Fruit fly (Drosophila melanogaster) whole organism, adult: ENCODE results near the gene Rnmt.
A peak's percentile ranks its signal among the peaks of the same experiment; 100 is the strongest.

Experiments used
- CG11617 ChIP-seq: fragments of 200-800 bp; sonication (Bioruptor generic); optimal IDR thresholded peaks from 2 replicates; lab custom pipeline; 2017; ENCODE audit warnings: mild to moderate bottlenecking, missing biosample characterization, missing genetic modification reagents, missing genetic modification characterization
- CG12768 ChIP-seq: fragments of 200-800 bp; sonication (Bioruptor generic); optimal IDR thresholded peaks from 2 replicates; lab custom pipeline; 2017; ENCODE audit warnings: missing biosample characterization, missing genetic modification characterization, mild to moderate bottlenecking, moderate library complexity, missing genetic modification reagents
- CG14711 ChIP-seq: fragments of 200-800 bp; sonication (Bioruptor generic); optimal IDR thresholded peaks from 2 replicates; lab custom pipeline; 2018; ENCODE audit warnings: missing biosample characterization, mild to moderate bottlenecking, missing genetic modification characterization, moderate library complexity
- CG1620 ChIP-seq: fragments of 200-800 bp; sonication (Bioruptor generic); optimal IDR thresholded peaks from 2 replicates; lab custom pipeline; 2016; ENCODE audit warnings: missing biosample characterization, missing genetic modification characterization
- CG33017 ChIP-seq: fragments of 200-800 bp; sonication (Bioruptor generic); optimal IDR thresholded peaks from 2 replicates; lab custom pipeline; 2018; ENCODE audit warnings: missing biosample characterization, mild to moderate bottlenecking, missing genetic modification characterization, moderate library complexity
- CG5204 ChIP-seq: fragments of 200-800 bp; sonication (Bioruptor generic); optimal IDR thresholded peaks from 2 replicates; lab custom pipeline; 2016; ENCODE audit warnings: missing biosample characterization, missing genetic modification characterization
- CG7045 ChIP-seq: fragments of 200-800 bp; sonication (Bioruptor generic); optimal IDR thresholded peaks from 2 replicates; lab custom pipeline; 2017; ENCODE audit warnings: missing biosample characterization, mild to moderate bottlenecking, missing genetic modification characterization
- CG7101 ChIP-seq: fragments of 200-800 bp; sonication (Bioruptor generic); optimal IDR thresholded peaks from 2 replicates; lab custom pipeline; 2018; ENCODE audit warnings: missing biosample characterization, mild to moderate bottlenecking, missing genetic modification characterization, moderate library complexity
- Clk ChIP-seq: fragments of 200-800 bp; sonication (Bioruptor generic); optimal IDR thresholded peaks from 2 replicates; lab custom pipeline; 2017; ENCODE audit warnings: missing biosample characterization, missing genetic modification characterization
- Crg-1 ChIP-seq: fragments of 200-800 bp; sonication (Bioruptor generic); optimal IDR thresholded peaks from 2 replicates; lab custom pipeline; 2016; ENCODE audit warnings: missing biosample characterization, missing genetic modification characterization
- Hr96 ChIP-seq: fragments of 200-800 bp; sonication (Bioruptor generic); optimal IDR thresholded peaks from 2 replicates; lab custom pipeline; 2016; ENCODE audit warnings: missing biosample characterization, missing genetic modification characterization
- Mnt ChIP-seq: fragments of 200-800 bp; sonication (Bioruptor generic); optimal IDR thresholded peaks from 2 replicates; lab custom pipeline; 2016; ENCODE audit warnings: missing biosample characterization, mild to moderate bottlenecking, missing genetic modification characterization
- bab1 ChIP-seq: fragments of 200-800 bp; sonication (Bioruptor generic); optimal IDR thresholded peaks from 3 replicates; lab custom pipeline; 2019; ENCODE audit warnings: missing biosample characterization, mild to moderate bottlenecking, missing genetic modification characterization, moderate library complexity
- cic ChIP-seq: fragments of 200-800 bp; sonication (Bioruptor generic); optimal IDR thresholded peaks from 2 replicates; lab custom pipeline; 2017; ENCODE audit warnings: missing biosample characterization, mild to moderate bottlenecking, missing genetic modification characterization, moderate library complexity
- cnc ChIP-seq, 2 experiments: fragments of >200 bp; optimal IDR thresholded peaks; 2 replicates each; lab custom pipeline; 2017
- kay ChIP-seq: fragments of 200-800 bp; sonication (Bioruptor generic); peaks from one replicate; lab custom pipeline; 2016; ENCODE audit warnings: missing biosample characterization, missing genetic modification characterization, borderline replicate concordance
- ovo ChIP-seq: fragments of 200-800 bp; sonication (Bioruptor generic); optimal IDR thresholded peaks from 2 replicates; lab custom pipeline; 2016; ENCODE audit warnings: missing biosample characterization, missing genetic modification characterization
- pad ChIP-seq: fragments of 200-800 bp; sonication (Bioruptor generic); optimal IDR thresholded peaks from 3 replicates; lab custom pipeline; 2017; ENCODE audit warnings: missing biosample characterization, missing genetic modification characterization, mild to moderate bottlenecking, moderate library complexity, missing genetic modification reagents
- tj ChIP-seq: fragments of 200-800 bp; sonication (Bioruptor generic); optimal IDR thresholded peaks from 3 replicates; lab custom pipeline; 2017; ENCODE audit warnings: missing biosample characterization, mild to moderate bottlenecking, missing genetic modification characterization, moderate library complexity
- toe ChIP-seq: fragments of 200-800 bp; sonication (Bioruptor generic); optimal IDR thresholded peaks from 2 replicates; lab custom pipeline; 2016; ENCODE audit warnings: missing biosample characterization, missing genetic modification characterization

Gene Rnmt

dm6 chr2L:15056359-15057220, 46.9 kb downstream of the Rnmt start:
- TF ChIP-seq CG11617 (GFP tag; lab: Kevin White, UChicago) = peak; percentile 40
- no peak for TF ChIP-seq Clk (GFP tag; lab: Kevin White, UChicago)
- peak; percentile 66 for TF ChIP-seq kay (GFP tag; lab: Kevin White, UChicago)
- TF ChIP-seq ovo (GFP tag; lab: Kevin White, UChicago) = peak; percentile 21
- no peak for TF ChIP-seq CG1620 (GFP tag; lab: Kevin White, UChicago)
- peak; percentile 56 for TF ChIP-seq CG14711 (tag; lab: Kevin White, UChicago)
- peak; percentile 25 for TF ChIP-seq toe (GFP tag; lab: Kevin White, UChicago)
- no peak for TF ChIP-seq cnc (optimal IDR thresholded peaks at IDR 0.05; lab: Kevin White, UChicago)
- TF ChIP-seq CG7045 (GFP tag; lab: Kevin White, UChicago) = peak; percentile 54
- peak; percentile 7 for TF ChIP-seq tj (GFP tag; lab: Kevin White, UChicago)
- peak; percentile 30 for TF ChIP-seq Mnt (GFP tag; lab: Kevin White, UChicago)
- TF ChIP-seq bab1 (GFP tag; lab: Kevin White, UChicago) = peak; percentile 30
- TF ChIP-seq pad (GFP tag; lab: Kevin White, UChicago) = peak; percentile 91
- no peak for TF ChIP-seq CG5204 (GFP tag; lab: Kevin White, UChicago)
- peak; percentile 48 for TF ChIP-seq CG7101 (tag; lab: Kevin White, UChicago)
- no peak for TF ChIP-seq cic (GFP tag; lab: Kevin White, UChicago)
- no peak for TF ChIP-seq CG33017
- TF ChIP-seq Hr96 (GFP tag; lab: Kevin White, UChicago) = peak; percentile 19
- no peak for TF ChIP-seq Crg-1 (GFP tag; lab: Kevin White, UChicago)
- peak; percentile 56 for TF ChIP-seq CG12768 (GFP tag; lab: Kevin White, UChicago)

- TF ChIP-seq cic (GFP tag; lab: Kevin White, UChicago) = no peak
- peak; percentile 10 for TF ChIP-seq bab1 (GFP tag; lab: Kevin White, UChicago)
- peak; percentile 1 for TF ChIP-seq pad (GFP tag; lab: Kevin White, UChicago)
- TF ChIP-seq Hr96 (GFP tag; lab: Kevin White, UChicago) = no peak
Measured at dm6 chr2L:15057225-15058117, 47.7 kb downstream of the Rnmt start, which contains the start of gene ck. ck (minus strand) TSS chr2L:15057862.

DNA sequence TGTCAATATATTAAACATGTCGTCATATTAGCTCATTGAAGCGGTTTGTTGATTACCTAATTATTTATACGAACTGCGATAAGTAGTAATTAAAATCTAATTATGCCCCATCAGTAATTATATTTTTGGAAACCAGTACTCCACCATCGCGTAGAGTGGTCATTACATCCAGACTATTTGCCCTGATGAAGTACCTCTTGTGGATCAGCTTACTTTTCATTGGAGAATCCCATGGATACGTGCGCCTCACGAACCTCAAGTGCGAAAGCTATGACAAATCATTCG, 48.3 kb downstream of the Rnmt start, which contains the start of gene CG33679:
CG33679 (plus strand) TSS at position 186 of the 285 bp plus-strand sequence.
- no peak for TF ChIP-seq CG11617 (GFP tag; lab: Kevin White, UChicago)
- no peak for TF ChIP-seq Mnt (GFP tag; lab: Kevin White, UChicago)
- TF ChIP-seq toe (GFP tag; lab: Kevin White, UChicago) = no peak
- TF ChIP-seq CG12768 (GFP tag; lab: Kevin White, UChicago) = no peak

dm6 chr2L:15059000-15059399, 49.3 kb downstream of the Rnmt start:
- TF ChIP-seq tj (GFP tag; lab: Kevin White, UChicago) (no peak), CG33017 (no peak), CG7045 (GFP tag; lab: Kevin White, UChicago) (no peak), Crg-1 (GFP tag; lab: Kevin White, UChicago) (no peak), toe (GFP tag; lab: Kevin White, UChicago) (no peak), kay (GFP tag; lab: Kevin White, UChicago) (peak; percentile 74)

- no peak for TF ChIP-seq CG7045 (GFP tag; lab: Kevin White, UChicago)
- no peak for TF ChIP-seq Crg-1 (GFP tag; lab: Kevin White, UChicago)
- peak; percentile 10 for TF ChIP-seq Mnt (GFP tag; lab: Kevin White, UChicago)
- TF ChIP-seq CG11617 (GFP tag; lab: Kevin White, UChicago) = no peak
Measured at dm6 chr2L:15060580-15061005, 50.9 kb downstream of the Rnmt start, which contains the start of gene TfIIS. TfIIS (minus strand) TSS chr2L:15060757.
